Comparison of ENCODE assay signal across 6 worm cellular contexts in the genomic region with DNA sequence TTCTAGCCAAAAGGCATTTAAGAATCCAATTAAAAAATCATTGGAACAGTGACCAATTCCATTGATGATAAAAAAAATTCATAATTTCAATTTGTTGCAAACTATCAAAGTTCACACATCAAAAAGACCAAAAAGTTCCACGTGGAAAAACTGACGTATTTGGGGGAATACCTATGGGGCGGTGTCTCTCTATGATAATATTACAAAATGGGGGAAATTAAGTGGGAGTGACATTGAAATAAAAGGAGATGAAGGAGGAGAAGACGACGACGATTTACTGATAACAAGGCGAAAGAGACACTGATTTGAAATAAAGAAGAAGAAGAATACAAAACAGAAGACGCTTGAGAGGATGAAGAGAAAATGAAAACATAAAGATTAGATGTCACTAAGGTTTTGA.
TF ChIP-seq lines count a peak whose summit lies in the region.

No protein-coding gene starts in this region.

TF ChIP-seq in whole organism, L1 larva, 84 proteins besides CTCF, POLR2A, EP300 and RAD21 (continues in another document):
- TF ChIP-seq lin-35 (GFP tag; optimal IDR thresholded peaks at IDR 0.05; lab: Kevin White, UChicago), result peak in 1 of 2 experiments; percentile 35
- no peak for TF ChIP-seq alr-1 (tag; optimal IDR thresholded peaks at IDR 0.05; lab: Kevin White, UChicago; ENCODE audit: borderline replicate concordance)
- peak; percentile 35 for TF ChIP-seq nhr-90 (tag; optimal IDR thresholded peaks at IDR 0.05; lab: Kevin White, UChicago; ENCODE audit: poor library complexity)
- peak; percentile 63 for TF ChIP-seq nhr-71 (tag; optimal IDR thresholded peaks at IDR 0.05; lab: Kevin White, UChicago)
- TF ChIP-seq lin-13 (GFP tag; optimal IDR thresholded peaks at IDR 0.05; lab: Kevin White, UChicago), result no peak
- TF ChIP-seq blmp-1 (tag; optimal IDR thresholded peaks at IDR 0.05; lab: Kevin White, UChicago), result peak; percentile 72
- peak in 4 of 6 experiments; percentile 64 to 85 (median 78) for TF ChIP-seq elt-3 (tag; optimal IDR thresholded peaks at IDR 0.05; lab: Kevin White, UChicago)
- TF ChIP-seq nhr-20 (tag; optimal IDR thresholded peaks at IDR 0.05; lab: Kevin White, UChicago), result peak; percentile 42
- no peak for TF ChIP-seq fkh-4 (tag; optimal IDR thresholded peaks at IDR 0.05; lab: Kevin White, UChicago; ENCODE audit: borderline replicate concordance)
- peak in 1 of 2 experiments; percentile 24 for TF ChIP-seq mdl-1 (tag; optimal IDR thresholded peaks at IDR 0.05; lab: Kevin White, UChicago)
- peak; percentile 62 for TF ChIP-seq elt-2 (tag; optimal IDR thresholded peaks at IDR 0.05; lab: Kevin White, UChicago)
- TF ChIP-seq nhr-85 (tag; lab: Kevin White, UChicago), result peak; percentile 74
- TF ChIP-seq lin-14 (GFP tag; optimal IDR thresholded peaks at IDR 0.05; lab: Kevin White, UChicago), result peak; percentile 57

TF ChIP-seq in whole organism, L2 larva, 48 proteins besides CTCF, POLR2A, EP300 and RAD21 (continues in another document):
- peak; percentile 49 for TF ChIP-seq nhr-25 (tag; optimal IDR thresholded peaks at IDR 0.05; lab: Kevin White, UChicago)
- peak in 1 of 2 experiments; percentile 40 for TF ChIP-seq mdl-1 (tag; optimal IDR thresholded peaks at IDR 0.05; lab: Kevin White, UChicago)
- TF ChIP-seq nhr-237 (tag; optimal IDR thresholded peaks at IDR 0.05; lab: Kevin White, UChicago), result no peak
- TF ChIP-seq aly-2 (tag; optimal IDR thresholded peaks at IDR 0.05; lab: Kevin White, UChicago), result no peak
- TF ChIP-seq nhr-6 (tag; optimal IDR thresholded peaks at IDR 0.05; lab: Kevin White, UChicago), result no peak
- no peak for TF ChIP-seq elt-1 (tag; optimal IDR thresholded peaks at IDR 0.05; lab: Kevin White, UChicago)
- TF ChIP-seq egl-27 (tag; optimal IDR thresholded peaks at IDR 0.05; lab: Kevin White, UChicago), result peak; percentile 65
- TF ChIP-seq sma-3 (GFP tag; optimal IDR thresholded peaks at IDR 0.05; lab: Kevin White, UChicago), result peak; percentile 41
- TF ChIP-seq F13H6.1 (tag; optimal IDR thresholded peaks at IDR 0.05; lab: Kevin White, UChicago), result peak; percentile 20
- TF ChIP-seq sma-9 (GFP tag; optimal IDR thresholded peaks at IDR 0.05; lab: Kevin White, UChicago), result peak; percentile 89
- no peak for TF ChIP-seq sma-9 (tag; optimal IDR thresholded peaks at IDR 0.05; lab: Kevin White, UChicago)
- TF ChIP-seq lin-13 (GFP tag; optimal IDR thresholded peaks at IDR 0.05; lab: Kevin White, UChicago), result no peak
- TF ChIP-seq crh-2 (tag; optimal IDR thresholded peaks at IDR 0.05; lab: Kevin White, UChicago), result peak; percentile 81
- TF ChIP-seq alr-1 (tag; optimal IDR thresholded peaks at IDR 0.05; lab: Kevin White, UChicago), result no peak
- TF ChIP-seq ceh-16 (tag; optimal IDR thresholded peaks at IDR 0.05; lab: Kevin White, UChicago), result no peak

TF ChIP-seq in whole organism, L3 larva, 47 proteins besides CTCF, POLR2A, EP300 and RAD21 (continues in another document):
- TF ChIP-seq ztf-11 (tag; optimal IDR thresholded peaks at IDR 0.05; lab: Kevin White, UChicago) (no peak), egl-27 (tag; optimal IDR thresholded peaks at IDR 0.05; lab: Kevin White, UChicago) (no peak), fkh-2 (tag; optimal IDR thresholded peaks at IDR 0.05; lab: Kevin White, UChicago) (no peak), lin-15B (tag; optimal IDR thresholded peaks at IDR 0.05; lab: Kevin White, UChicago) (no peak), nhr-77 (tag; optimal IDR thresholded peaks at IDR 0.05; lab: Kevin White, UChicago) (no peak), nfya-1 (tag; optimal IDR thresholded peaks at IDR 0.05; lab: Kevin White, UChicago; ENCODE audit: insufficient read depth) (peak; percentile 8), ceh-28 (tag; optimal IDR thresholded peaks at IDR 0.05; lab: Kevin White, UChicago) (no peak), nhr-43 (tag; optimal IDR thresholded peaks at IDR 0.05; lab: Kevin White, UChicago; ENCODE audit: poor library complexity, severe bottlenecking) (no peak), ceh-9 (tag; optimal IDR thresholded peaks at IDR 0.05; lab: Kevin White, UChicago) (no peak), nhr-23 (tag; optimal IDR thresholded peaks at IDR 0.05; lab: Kevin White, UChicago) (no peak), R02D3.7 (tag; optimal IDR thresholded peaks at IDR 0.05; lab: Kevin White, UChicago) (no peak), lsy-12 (tag; optimal IDR thresholded peaks at IDR 0.05; lab: Kevin White, UChicago) (no peak), tbx-2 (tag; optimal IDR thresholded peaks at IDR 0.05; lab: Kevin White, UChicago) (no peak), nhr-11 (tag; optimal IDR thresholded peaks at IDR 0.05; lab: Kevin White, UChicago) (no peak), nhr-67 (tag; optimal IDR thresholded peaks at IDR 0.05; lab: Kevin White, UChicago) (no peak), skn-1 (tag; optimal IDR thresholded peaks at IDR 0.05; lab: Kevin White, UChicago) (no peak)

TF ChIP-seq in whole organism, L4 larva, 104 proteins besides CTCF, POLR2A, EP300 and RAD21 (continues in another document):
- no peak for TF ChIP-seq ceh-62 (tag; optimal IDR thresholded peaks at IDR 0.05; lab: Kevin White, UChicago)
- 0 out of 2 replicates have a peak, but pooled peaks have one; percentile 21 for TF ChIP-seq php-3 (GFP tag; IDR thresholded peaks at IDR 0.05; lab: Robert Waterston, UW)
- 0 out of 2 replicates have a peak, but pooled peaks have one; percentile 41 for TF ChIP-seq lin-1 (GFP tag; IDR thresholded peaks at IDR 0.05; lab: Robert Waterston, UW)
- no peak for TF ChIP-seq ZK337.2 (GFP tag; IDR thresholded peaks at IDR 0.05; lab: Robert Waterston, UW)
- peak; percentile 75 for TF ChIP-seq dve-1 (tag; optimal IDR thresholded peaks at IDR 0.05; lab: Kevin White, UChicago; ENCODE audit: insufficient read depth)
- peak; percentile 37 for TF ChIP-seq nhr-10 (tag; optimal IDR thresholded peaks at IDR 0.05; lab: Kevin White, UChicago)
- no peak for TF ChIP-seq mdt-29 (GFP tag; IDR thresholded peaks at IDR 0.05; lab: Robert Waterston, UW)
- peak; percentile 41 for TF ChIP-seq nhr-28 (tag; optimal IDR thresholded peaks at IDR 0.05; lab: Kevin White, UChicago)
- peak; percentile 71 for TF ChIP-seq nhr-48 (tag; optimal IDR thresholded peaks at IDR 0.05; lab: Kevin White, UChicago)
- no peak for TF ChIP-seq set-16 (GFP tag; IDR thresholded peaks at IDR 0.05; lab: Robert Waterston, UW)
- peak; percentile 42 for TF ChIP-seq cey-2 (tag; optimal IDR thresholded peaks at IDR 0.05; lab: Kevin White, UChicago; ENCODE audit: borderline replicate concordance, insufficient read depth)
- no peak for TF ChIP-seq ces-1 (GFP tag; optimal IDR thresholded peaks at IDR 0.05; lab: Kevin White, UChicago)
- TF ChIP-seq tra-1 (GFP tag; IDR thresholded peaks at IDR 0.05; lab: Robert Waterston, UW), result 0 out of 2 replicates have a peak, but pooled peaks have one; percentile 21
- TF ChIP-seq lin-29 (GFP tag; IDR thresholded peaks at IDR 0.05; lab: Robert Waterston, UW), result no peak

TF ChIP-seq in whole organism, late embryonic, 69 proteins besides CTCF, POLR2A, EP300 and RAD21:
- TF ChIP-seq sox-4 (tag; optimal IDR thresholded peaks at IDR 0.05; lab: Kevin White, UChicago) (no peak), elt-2 (tag; optimal IDR thresholded peaks at IDR 0.05; lab: Kevin White, UChicago) (peak; percentile 4), dve-1 (tag; optimal IDR thresholded peaks at IDR 0.05; lab: Kevin White, UChicago) (peak; percentile 5), che-1 (tag; optimal IDR thresholded peaks at IDR 0.05; lab: Kevin White, UChicago) (no peak)

TF ChIP-seq in whole organism, young adult, 124 proteins besides CTCF, POLR2A, EP300 and RAD21 (continues in another document):
- no peak for TF ChIP-seq unc-130 (GFP tag; optimal IDR thresholded peaks at IDR 0.05; lab: Kevin White, UChicago)
- TF ChIP-seq ztf-28 (GFP tag; IDR thresholded peaks at IDR 0.05; lab: Robert Waterston, UW), result no peak
- no peak for TF ChIP-seq ztf-6 (GFP tag; IDR thresholded peaks at IDR 0.05; lab: Robert Waterston, UW)
- no peak for TF ChIP-seq F52B5.7 (tag; optimal IDR thresholded peaks at IDR 0.05; lab: Kevin White, UChicago)
- no peak for TF ChIP-seq Y79H2A.3 (GFP tag; conservative IDR thresholded peaks at IDR 0.05; lab: Robert Waterston, UW)
- no peak for TF ChIP-seq T07F8.4 (tag; optimal IDR thresholded peaks at IDR 0.05; lab: Kevin White, UChicago)
- TF ChIP-seq nfya-2 (GFP tag; IDR thresholded peaks at IDR 0.05; lab: Robert Waterston, UW), result no peak
- TF ChIP-seq nhr-90 (tag; optimal IDR thresholded peaks at IDR 0.05; lab: Kevin White, UChicago), result no peak
- TF ChIP-seq pbrm-1 (GFP tag; IDR thresholded peaks at IDR 0.05; lab: Robert Waterston, UW), result no peak
- TF ChIP-seq F49E8.2 (tag; optimal IDR thresholded peaks at IDR 0.05; lab: Kevin White, UChicago; ENCODE audit: insufficient read depth), result no peak
- TF ChIP-seq let-607 (tag; optimal IDR thresholded peaks at IDR 0.05; lab: Kevin White, UChicago), result peak; percentile 63 to 89
- no peak for TF ChIP-seq dox-1 (GFP tag; IDR thresholded peaks at IDR 0.05; lab: Robert Waterston, UW)
- TF ChIP-seq somi-1 (GFP tag; optimal IDR thresholded peaks at IDR 0.05; lab: Kevin White, UChicago), result no peak
- TF ChIP-seq F10E7.11 (tag; optimal IDR thresholded peaks at IDR 0.05; lab: Kevin White, UChicago), result no peak
- TF ChIP-seq nhr-179 (tag; optimal IDR thresholded peaks at IDR 0.05; lab: Kevin White, UChicago), result no peak
- no peak for TF ChIP-seq ZK185.1 (tag; optimal IDR thresholded peaks at IDR 0.05; lab: Kevin White, UChicago; ENCODE audit: poor library complexity, severe bottlenecking)
- TF ChIP-seq sptf-2 (GFP tag; optimal IDR thresholded peaks at IDR 0.05; lab: Kevin White, UChicago), result no peak
- no peak for TF ChIP-seq xnd-1 (tag; optimal IDR thresholded peaks at IDR 0.05; lab: Kevin White, UChicago)
- TF ChIP-seq atf-7 (tag; optimal IDR thresholded peaks at IDR 0.05; lab: Kevin White, UChicago), result peak; percentile 21
- no peak for TF ChIP-seq hlh-12 (tag; optimal IDR thresholded peaks at IDR 0.05; lab: Kevin White, UChicago)
- TF ChIP-seq ama-1 (optimal IDR thresholded peaks at IDR 0.05; lab: Kevin White, UChicago), result no peak
- no peak for TF ChIP-seq ama-1 (GFP tag; optimal IDR thresholded peaks at IDR 0.05; lab: Kevin White, UChicago)
- TF ChIP-seq lin-40 (tag; optimal IDR thresholded peaks at IDR 0.05; lab: Kevin White, UChicago), result peak; percentile 17
- TF ChIP-seq egrh-3 (GFP tag; IDR thresholded peaks at IDR 0.05; lab: Robert Waterston, UW), result no peak
- TF ChIP-seq F33H1.4 (GFP tag; IDR thresholded peaks at IDR 0.05; lab: Robert Waterston, UW), result no peak
- no peak for TF ChIP-seq lsy-27 (tag; optimal IDR thresholded peaks at IDR 0.05; lab: Kevin White, UChicago; ENCODE audit: borderline replicate concordance, insufficient read depth)
- TF ChIP-seq B0019.2 (GFP tag; conservative IDR thresholded peaks at IDR 0.05; lab: Robert Waterston, UW), result no peak
- no peak for TF ChIP-seq madf-6 (GFP tag; IDR thresholded peaks at IDR 0.05; lab: Robert Waterston, UW)
- no peak for TF ChIP-seq nhr-27 (tag; optimal IDR thresholded peaks at IDR 0.05; lab: Kevin White, UChicago)
- no peak for TF ChIP-seq C06A6.2 (GFP tag; conservative IDR thresholded peaks at IDR 0.05; lab: Robert Waterston, UW)
- peak; percentile 80 for TF ChIP-seq nhr-80 (tag; optimal IDR thresholded peaks at IDR 0.05; lab: Kevin White, UChicago)
- TF ChIP-seq ceh-40 (GFP tag; IDR thresholded peaks at IDR 0.05; lab: Robert Waterston, UW), result no peak
